Fruit fly (Drosophila melanogaster) whole organism, embryonic: ENCODE data around the gene CG7556.
A peak's percentile ranks its signal among the peaks of the same experiment; 100 is the strongest.

Source experiments
- Abd-B ChIP-seq: fragments of 200-800 bp; sonication (Bioruptor generic); optimal IDR thresholded peaks from 2 replicates; lab custom pipeline; 2018; ENCODE audit warnings: missing biosample characterization, mild to moderate bottlenecking, missing genetic modification characterization, moderate library complexity
- CG12155 ChIP-seq: fragments of 200-800 bp; sonication (Bioruptor generic); optimal IDR thresholded peaks from 3 replicates; lab custom pipeline; 2016; ENCODE audit warnings: missing biosample characterization, missing genetic modification characterization
- CG13287 ChIP-seq: fragments of 200-800 bp; sonication (Bioruptor generic); IDR thresholded peaks from 2 replicates; pipeline ENCODE4 v1.3.6; 2022; ENCODE audit warnings: missing biosample characterization, missing genetic modification characterization; ENCODE audit not compliant: partially characterized antibody
- CG14965 ChIP-seq: fragments of 200-800 bp; sonication (Bioruptor generic); optimal IDR thresholded peaks from 2 replicates; lab custom pipeline; 2016; ENCODE audit warnings: missing biosample characterization, missing genetic modification characterization, borderline replicate concordance
- CG15601 ChIP-seq: fragments of 200-800 bp; sonication (Bioruptor generic); optimal IDR thresholded peaks from 3 replicates; lab custom pipeline; 2019; ENCODE audit warnings: missing biosample characterization, mild to moderate bottlenecking, missing genetic modification characterization, moderate library complexity
- CG17802 ChIP-seq: fragments of 200-800 bp; sonication (Bioruptor generic); optimal IDR thresholded peaks from 2 replicates; lab custom pipeline; 2018; ENCODE audit warnings: missing biosample characterization, mild to moderate bottlenecking, missing genetic modification characterization, moderate library complexity
- CG2129 ChIP-seq: fragments of 200-800 bp; sonication (Bioruptor generic); IDR thresholded peaks from 2 replicates; pipeline ENCODE4 v1.3.6; 2022; ENCODE audit warnings: missing biosample characterization, missing genetic modification characterization; ENCODE audit not compliant: partially characterized antibody
- CG2202 ChIP-seq: fragments of 200-800 bp; sonication (Bioruptor generic); optimal IDR thresholded peaks from 2 replicates; lab custom pipeline; 2018; ENCODE audit warnings: missing biosample characterization, mild to moderate bottlenecking, missing genetic modification characterization
- CG3281 ChIP-seq: fragments of 200-800 bp; sonication (Bioruptor generic); optimal IDR thresholded peaks from 3 replicates; lab custom pipeline; 2017; ENCODE audit warnings: missing biosample characterization, mild to moderate bottlenecking, missing genetic modification characterization
- CG34376 ChIP-seq: fragments of 200-800 bp; sonication (Bioruptor generic); optimal IDR thresholded peaks from 2 replicates; lab custom pipeline; 2018; ENCODE audit warnings: missing biosample characterization, mild to moderate bottlenecking, missing genetic modification characterization
- CG3726 ChIP-seq: fragments of 200-800 bp; sonication (Bioruptor generic); IDR thresholded peaks from 3 replicates; pipeline ENCODE4, ENCODE4 v1.3.6; 2022; ENCODE audit warnings: missing biosample characterization, missing genetic modification characterization
- CG3838 ChIP-seq: fragments of 200-800 bp; sonication (Bioruptor generic); optimal IDR thresholded peaks from 3 replicates; lab custom pipeline; 2016; ENCODE audit warnings: missing biosample characterization, missing genetic modification characterization
- CG42726 ChIP-seq: fragments of 200-800 bp; sonication (Bioruptor generic); IDR thresholded peaks from 2 replicates; pipeline ENCODE4 v1.3.6; 2022; ENCODE audit warnings: missing biosample characterization, missing genetic modification characterization; ENCODE audit not compliant: partially characterized antibody
- CG5180 ChIP-seq: fragments of 200-800 bp; sonication (Bioruptor generic); optimal IDR thresholded peaks from 3 replicates; lab custom pipeline; 2017; ENCODE audit warnings: missing biosample characterization, missing genetic modification characterization, mild to moderate bottlenecking, moderate library complexity, missing genetic modification reagents
- CG6813 ChIP-seq: fragments of 200-800 bp; sonication (Bioruptor generic); optimal IDR thresholded peaks from 2 replicates; lab custom pipeline; 2017; ENCODE audit warnings: missing biosample characterization, missing genetic modification characterization, mild to moderate bottlenecking, moderate library complexity, missing genetic modification reagents
- CG7357 ChIP-seq: fragments of 200-800 bp; sonication (Bioruptor generic); IDR thresholded peaks from 3 replicates; pipeline ENCODE4 v1.3.6; 2022; ENCODE audit warnings: missing biosample characterization, missing genetic modification characterization
- CG7786 ChIP-seq: fragments of 200-800 bp; sonication (Bioruptor generic); optimal IDR thresholded peaks from 2 replicates; lab custom pipeline; 2016; ENCODE audit warnings: missing biosample characterization, missing genetic modification characterization
- CG7963 ChIP-seq: fragments of 200-800 bp; sonication (Bioruptor generic); IDR thresholded peaks from 3 replicates; pipeline ENCODE4 v1.3.6; 2022; ENCODE audit warnings: missing biosample characterization, missing genetic modification characterization; ENCODE audit not compliant: partially characterized antibody
- CHES-1-like ChIP-seq: fragments of 200-800 bp; sonication (Bioruptor generic); optimal IDR thresholded peaks from 2 replicates; lab custom pipeline; 2016; ENCODE audit warnings: missing biosample characterization, missing genetic modification characterization
- Hr39 ChIP-seq: fragments of >200 bp; optimal IDR thresholded peaks from 2 replicates; lab custom pipeline; 2017
- Lhr ChIP-seq: fragments of 200-800 bp; sonication (Bioruptor generic); optimal IDR thresholded peaks from 3 replicates; lab custom pipeline; 2017; ENCODE audit warnings: mild to moderate bottlenecking, missing biosample characterization, missing genetic modification reagents, missing genetic modification characterization
- NK7.1 ChIP-seq: fragments of 200-800 bp; sonication (Bioruptor generic); optimal IDR thresholded peaks from 3 replicates; lab custom pipeline; 2016; ENCODE audit warnings: missing biosample characterization, missing genetic modification characterization
- TFAM ChIP-seq: fragments of 200-800 bp; sonication (Bioruptor generic); optimal IDR thresholded peaks from 2 replicates; lab custom pipeline; 2017; ENCODE audit warnings: missing biosample characterization, missing genetic modification characterization, inconsistent platforms
- Trl ChIP-seq, 3 experiments: fragments of >200 bp in 2 of 3; fragments of 200-800 bp in 1 of 3; sonication (Bioruptor generic) in 1 of 3; optimal IDR thresholded peaks; 2 replicates in 1 of 3; 3 replicates in 2 of 3; lab custom pipeline; 2016 to 2017; ENCODE audit warnings: missing biosample characterization in 1 of 3, missing genetic modification characterization in 1 of 3
- btn ChIP-seq: fragments of 200-800 bp; sonication (Bioruptor generic); optimal IDR thresholded peaks from 2 replicates; lab custom pipeline; 2016; ENCODE audit warnings: missing biosample characterization, missing genetic modification characterization
- cas ChIP-seq: fragments of 200-800 bp; sonication (Bioruptor generic); IDR thresholded peaks from 2 replicates; pipeline ENCODE4 v1.3.6; 2022; ENCODE audit warnings: missing biosample characterization, missing genetic modification characterization
- chm ChIP-seq: fragments of 200-800 bp; sonication (Bioruptor generic); IDR thresholded peaks from 2 replicates; pipeline ENCODE4 v1.3.6; 2022; ENCODE audit warnings: missing biosample characterization, missing genetic modification characterization
- chn ChIP-seq: fragments of 200-800 bp; sonication (Bioruptor generic); optimal IDR thresholded peaks from 2 replicates; lab custom pipeline; 2016; ENCODE audit warnings: missing biosample characterization, missing genetic modification characterization
- dysf ChIP-seq: fragments of 200-800 bp; sonication (Bioruptor generic); IDR thresholded peaks from 3 replicates; pipeline ENCODE4 v1.3.6; 2022; ENCODE audit warnings: missing biosample characterization, missing genetic modification characterization
- fd3F ChIP-seq: fragments of 200-800 bp; sonication (Bioruptor generic); optimal IDR thresholded peaks from 2 replicates; lab custom pipeline; 2018; ENCODE audit warnings: missing biosample characterization, mild to moderate bottlenecking, missing genetic modification characterization, moderate library complexity
- gce ChIP-seq: fragments of 200-800 bp; sonication (Bioruptor generic); IDR thresholded peaks from 3 replicates; pipeline ENCODE4 v1.3.6; 2022; ENCODE audit warnings: missing biosample characterization, missing genetic modification characterization
- gem ChIP-seq: fragments of 200-800 bp; sonication (Bioruptor generic); optimal IDR thresholded peaks from 2 replicates; lab custom pipeline; 2019; ENCODE audit warnings: missing biosample characterization, mild to moderate bottlenecking, missing genetic modification characterization, moderate library complexity
- hbn ChIP-seq: fragments of 200-800 bp; sonication (Bioruptor generic); IDR thresholded peaks from 2 replicates; pipeline ENCODE4 v1.3.6; 2022; ENCODE audit warnings: missing biosample characterization, missing genetic modification characterization; ENCODE audit not compliant: partially characterized antibody
- lola ChIP-seq, 3 experiments: fragments of >200 bp in 2 of 3; fragments of 200-800 bp in 1 of 3; sonication (Bioruptor generic) in 1 of 3; optimal IDR thresholded peaks; 2 replicates each; lab custom pipeline; 2017 to 2019; ENCODE audit warnings: missing biosample characterization in 3 of 3, missing genetic modification characterization in 3 of 3, mild to moderate bottlenecking in 1 of 3, moderate library complexity in 1 of 3
- nerfin-2 ChIP-seq: fragments of 200-800 bp; sonication (Bioruptor generic); IDR thresholded peaks from 2 replicates; pipeline ENCODE4 v1.3.6; 2022; ENCODE audit warnings: missing biosample characterization, missing genetic modification characterization; ENCODE audit not compliant: partially characterized antibody
- pan ChIP-seq, 4 experiments: fragments of >200 bp in 3 of 4; fragments of 200-800 bp in 1 of 4; sonication (Bioruptor generic) in 1 of 4; optimal IDR thresholded peaks in 3 of 4; IDR thresholded peaks in 1 of 4; 2 replicates each; pipeline versions ENCODE4 v1.3.6 to Lab custom; 2017 to 2022; ENCODE audit warnings: missing biosample characterization in 2 of 4, missing genetic modification characterization in 2 of 4, mixed read lengths in 1 of 4
- pum ChIP-seq: fragments of 200-800 bp; sonication (Bioruptor generic); optimal IDR thresholded peaks from 2 replicates; lab custom pipeline; 2016; ENCODE audit warnings: missing biosample characterization, missing genetic modification characterization
- pzg ChIP-seq: fragments of 200-800 bp; sonication (Bioruptor generic); optimal IDR thresholded peaks from 3 replicates; lab custom pipeline; 2018; ENCODE audit warnings: missing biosample characterization, mild to moderate bottlenecking, missing genetic modification characterization, moderate library complexity
- row ChIP-seq: fragments of 200-800 bp; sonication (Bioruptor generic); IDR thresholded peaks from 3 replicates; pipeline ENCODE4 v1.3.6; 2022; ENCODE audit warnings: missing biosample characterization, missing genetic modification characterization
- sens-2 ChIP-seq: fragments of 200-800 bp; sonication (Bioruptor generic); IDR thresholded peaks from 2 replicates; pipeline ENCODE4 v1.3.6; 2022; ENCODE audit warnings: missing biosample characterization, missing genetic modification characterization
- slbo ChIP-seq: fragments of 200-800 bp; sonication (Bioruptor generic); IDR thresholded peaks from 2 replicates; pipeline ENCODE4 v1.3.6; 2022; ENCODE audit warnings: missing biosample characterization, missing genetic modification characterization
- so ChIP-seq: fragments of 200-800 bp; sonication (Bioruptor generic); IDR thresholded peaks from 3 replicates; pipeline ENCODE4 v1.3.6; 2022; ENCODE audit warnings: missing biosample characterization, missing genetic modification characterization
- tap ChIP-seq: fragments of 200-800 bp; optimal IDR thresholded peaks from 3 replicates; lab custom pipeline; 2019; ENCODE audit warnings: missing biosample characterization, mild to moderate bottlenecking, missing genetic modification characterization, moderate library complexity
- trem ChIP-seq: fragments of 200-800 bp; optimal IDR thresholded peaks from 3 replicates; lab custom pipeline; 2019; ENCODE audit warnings: missing biosample characterization, mild to moderate bottlenecking, missing genetic modification characterization, moderate library complexity
- trh ChIP-seq: fragments of 200-800 bp; sonication (Bioruptor generic); optimal IDR thresholded peaks from 2 replicates; lab custom pipeline; 2016; ENCODE audit warnings: missing biosample characterization, missing genetic modification characterization
- twi ChIP-seq: fragments of 200-800 bp; optimal IDR thresholded peaks from 2 replicates; lab custom pipeline; 2019; ENCODE audit warnings: missing biosample characterization, mild to moderate bottlenecking, missing genetic modification characterization, moderate library complexity
- wdn ChIP-seq: fragments of 200-800 bp; sonication (Bioruptor generic); IDR thresholded peaks from 2 replicates; pipeline ENCODE4 v1.3.6; 2022; ENCODE audit warnings: missing biosample characterization, missing genetic modification characterization
- zen2 ChIP-seq: fragments of 200-800 bp; sonication (Bioruptor generic); IDR thresholded peaks from 3 replicates; pipeline ENCODE4 v1.3.6; 2022; ENCODE audit warnings: missing biosample characterization, missing genetic modification characterization; ENCODE audit not compliant: partially characterized antibody

Gene CG7556

dm6 chrX:19154998-19155397 lies 24.6 kb downstream of the CG7556 start (continued):
- TF ChIP-seq pum (GFP tag; lab: Kevin White, UChicago) (peak; percentile 87), gem (tag; lab: Kevin White, UChicago) (peak; percentile 93), pzg (no peak), NK7.1 (GFP tag; lab: Kevin White, UChicago) (peak; percentile 83), Abd-B (GFP tag; lab: Kevin White, UChicago) (peak; percentile 90), Trl (optimal IDR thresholded peaks at IDR 0.05; lab: Kevin White, UChicago) (peak in 1 of 2 experiments; percentile 23), Trl (GFP tag; optimal IDR thresholded peaks at IDR 0.05; lab: Kevin White, UChicago) (peak; percentile 79), CG34376 (GFP tag; lab: Kevin White, UChicago) (no peak), CG5180 (GFP tag; lab: Kevin White, UChicago) (peak; percentile 59), CG42726 (GFP tag; lab: Robert Waterston, UW) (no peak), CG7786 (GFP tag; lab: Kevin White, UChicago) (peak; percentile 88), Lhr (GFP tag; lab: Kevin White, UChicago) (peak; percentile 78), btn (GFP tag; lab: Kevin White, UChicago) (peak; percentile 87), CG15601 (tag; lab: Kevin White, UChicago) (peak; percentile 90), trem (tag; lab: Kevin White, UChicago) (peak; percentile 92), CG6813 (GFP tag; lab: Kevin White, UChicago) (peak; percentile 80), fd3F (no peak), CG7357 (GFP tag; lab: Robert Waterston, UW) (peak; percentile 65; the same call in 2 of the 3 replicates), pan (optimal IDR thresholded peaks at IDR 0.05; lab: Kevin White, UChicago) (no peak), pan (GFP tag; optimal IDR thresholded peaks at IDR 0.05 in 1 of 2, IDR thresholded peaks at IDR 0.05 in 1 of 2) (peak in 1 of 2 experiments; percentile 75), CG12155 (peak; percentile 73), sens-2 (peak; percentile 81), TFAM (GFP tag; lab: Kevin White, UChicago) (peak; percentile 58), CG2202 (peak; percentile 91), CG13287 (no peak), CG3281 (GFP tag; lab: Kevin White, UChicago) (peak; percentile 8), chn (GFP tag; lab: Kevin White, UChicago) (peak; percentile 88), hbn (no peak), CHES-1-like (peak; percentile 83), CG7963 (no peak), wdn (GFP tag; lab: Robert Waterston, UW) (0 out of 2 replicates have a peak, but pooled peaks have one; percentile 16), so (GFP tag; lab: Robert Waterston, UW) (peak; percentile 77; the same call in 2 of the 3 replicates), gce (GFP tag; lab: Robert Waterston, UW) (peak; percentile 63; the same call in 1 of the 3 replicates), cas (GFP tag; lab: Robert Waterston, UW) (no peak), CG2129 (no peak), lola (GFP tag; optimal IDR thresholded peaks at IDR 0.05; lab: Kevin White, UChicago) (peak in 1 of 3 experiments; percentile 94), dysf (GFP tag; lab: Robert Waterston, UW) (peak; percentile 76; the same call in 2 of the 3 replicates), CG3838 (GFP tag; lab: Kevin White, UChicago) (peak; percentile 35), chm (GFP tag; lab: Robert Waterston, UW) (peak; percentile 93), CG14965 (peak; percentile 43), CG17802 (tag; lab: Kevin White, UChicago) (peak; percentile 75), zen2 (no peak), trh (GFP tag; lab: Kevin White, UChicago) (peak; percentile 62), row (GFP tag; lab: Robert Waterston, UW) (peak; percentile 87), twi (peak; percentile 76), CG3726 (GFP tag; lab: Robert Waterston, UW) (peak; percentile 74; the same call in 1 of the 3 replicates), Hr39 (lab: Kevin White, UChicago) (no peak), tap (tag; lab: Kevin White, UChicago) (peak; percentile 76), slbo (peak; percentile 67), nerfin-2 (GFP tag; lab: Robert Waterston, UW) (no peak)
